Fruit fly (Drosophila melanogaster) whole organism, wandering third instar larva: ENCODE measurements around the gene CG7120.

Experiments
- dmrt93B ChIP-seq: fragments of 200-800 bp; sonication (Bioruptor generic); optimal IDR thresholded peaks from 2 replicates; lab custom pipeline; 2018; ENCODE audit warnings: missing biosample characterization, mild to moderate bottlenecking, missing genetic modification characterization
- psq ChIP-seq: fragments of 200-800 bp; sonication (Bioruptor generic); optimal IDR thresholded peaks from 3 replicates; lab custom pipeline; 2017; ENCODE audit warnings: missing biosample characterization, mild to moderate bottlenecking, missing genetic modification characterization, moderate library complexity

- no peak for TF ChIP-seq dmrt93B (GFP tag; lab: Kevin White, UChicago)
- no peak for TF ChIP-seq psq (GFP tag; lab: Kevin White, UChicago)
These were observed 53.5 kb downstream of the CG7120 start, which contains the start of gene CG6983 for dm6 chr3L:8449202-8449799.
